Worm (Caenorhabditis elegans) whole organism, L4 larva: ENCODE data around the gene M57.1.

ENCODE experiments used
- ces-1 ChIP-seq: fragments of 150-350 bp; sonication (generic microtip); optimal IDR thresholded peaks from 4 replicates; lab custom pipeline; 2014; ENCODE audit warnings: missing biosample characterization, missing genetic modification reagents, missing genetic modification characterization
- dmd-8 ChIP-seq: fragments of 200-800 bp; sonication (Bioruptor generic); IDR thresholded peaks from 2 replicates; pipeline ENCODE4 v1.3.6; 2022; ENCODE audit warnings: missing genetic modification characterization, missing compliant biosample characterization
- madf-9 ChIP-seq: fragments of 200-800 bp; sonication (Bioruptor generic); conservative IDR thresholded peaks from 2 replicates; pipeline ENCODE4 v1.3.6; 2022; ENCODE audit warnings: missing genetic modification reagents, missing genetic modification characterization, missing compliant biosample characterization
- mep-1 ChIP-seq: fragments of 150-350 bp; sonication (generic microtip); optimal IDR thresholded peaks from 3 replicates; lab custom pipeline; 2014; ENCODE audit warnings: missing biosample characterization, missing genetic modification characterization
- nhr-42 ChIP-seq: fragments of 200-800 bp; sonication (Bioruptor generic); IDR thresholded peaks from 2 replicates; pipeline ENCODE4 v1.3.6; 2022; ENCODE audit warnings: missing genetic modification characterization, missing compliant biosample characterization
- pha-4 ChIP-seq, 2 experiments: fragments of 150-350 bp in 1 of 2; fragments of 200-800 bp in 1 of 2; sonication (Bioruptor generic) in 1 of 2; IDR thresholded peaks in 1 of 2; optimal IDR thresholded peaks in 1 of 2; 2 replicates each; pipeline versions ENCODE4 v1.3.6 to Lab custom; 2014 to 2022; ENCODE audit warnings: missing genetic modification characterization in 2 of 2, missing genetic modification reagents in 2 of 2, missing biosample characterization in 1 of 2, missing compliant biosample characterization in 1 of 2
- pqm-1 ChIP-seq: sonication (generic microtip); optimal IDR thresholded peaks from 2 replicates; lab custom pipeline; 2017; ENCODE audit warnings: missing biosample characterization, missing genetic modification characterization
- skn-1 ChIP-seq: fragments of 150-350 bp; optimal IDR thresholded peaks from 2 replicates; lab custom pipeline; 2014; ENCODE audit warnings: missing biosample characterization, missing genetic modification characterization
- snpc-4 ChIP-seq: fragments of 150-350 bp; optimal IDR thresholded peaks from 2 replicates; lab custom pipeline; 2014; ENCODE audit warnings: missing biosample characterization, missing genetic modification characterization
- spr-3 ChIP-seq: fragments of 200-800 bp; sonication (Bioruptor generic); optimal IDR thresholded peaks from 2 replicates; lab custom pipeline; 2018; ENCODE audit warnings: mild to moderate bottlenecking, missing genetic modification characterization, missing compliant biosample characterization
- vab-7 ChIP-seq: fragments of 200-800 bp; sonication (Bioruptor generic); IDR thresholded peaks from 2 replicates; pipeline ENCODE4 v1.3.6; 2022; ENCODE audit warnings: missing genetic modification reagents, missing genetic modification characterization, missing compliant biosample characterization

DNA sequence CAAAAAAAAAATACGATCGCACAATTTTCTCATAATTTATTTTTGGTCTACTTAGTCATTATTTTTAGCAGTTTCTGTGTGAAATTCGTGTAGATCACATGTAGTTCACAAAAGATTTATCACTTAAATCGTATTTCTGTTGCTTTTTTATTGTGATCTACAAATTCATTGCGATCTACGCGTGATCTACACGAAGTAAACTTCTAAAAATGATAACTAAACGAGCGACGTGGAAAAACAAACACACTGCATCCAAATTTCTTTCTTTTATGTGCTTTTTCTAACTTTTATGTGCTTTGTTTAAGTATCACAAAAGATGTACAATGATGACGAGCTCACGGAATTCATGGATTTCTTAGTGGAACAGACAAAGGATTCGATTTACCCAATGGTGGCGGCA lies 7.6 kb downstream of the M57.1 start, which contains the start of gene B0212.3:
- TF ChIP-seq ces-1 (GFP tag; lab: Kevin White, UChicago) = no peak
- TF ChIP-seq nhr-42 (GFP tag; lab: Robert Waterston, UW) = no peak
- TF ChIP-seq spr-3 (GFP tag; lab: Kevin White, UChicago) = no peak
- TF ChIP-seq pha-4 (GFP tag; IDR thresholded peaks at IDR 0.05; lab: Robert Waterston, UW) = no peak
- TF ChIP-seq pha-4 (tag; optimal IDR thresholded peaks at IDR 0.05; lab: Kevin White, UChicago) = no peak
- no peak for TF ChIP-seq madf-9 (GFP tag; lab: Robert Waterston, UW)
- TF ChIP-seq snpc-4 (tag; lab: Kevin White, UChicago) = no peak
- no peak for TF ChIP-seq dmd-8 (GFP tag; lab: Robert Waterston, UW)
- no peak for TF ChIP-seq pqm-1 (tag; lab: Kevin White, UChicago)
- TF ChIP-seq vab-7 (GFP tag; lab: Robert Waterston, UW) = no peak
- no peak for TF ChIP-seq mep-1 (tag; lab: Kevin White, UChicago)
- TF ChIP-seq skn-1 (tag; lab: Kevin White, UChicago) = no peak
